Worm (Caenorhabditis elegans) whole organism, L3 larva: ENCODE measurements around the gene mel-32.

ENCODE experiments used
- ceh-82 ChIP-seq: fragments of 150-350 bp; optimal IDR thresholded peaks from 2 replicates; lab custom pipeline; 2014; ENCODE audit warnings: missing biosample characterization, missing genetic modification characterization
- nfya-1 ChIP-seq: sonication (generic microtip); optimal IDR thresholded peaks from 2 replicates; lab custom pipeline; 2017; ENCODE audit warnings: missing genetic modification characterization, mild to moderate bottlenecking, missing compliant biosample characterization, antibody characterized with exemption, moderate library complexity; ENCODE audit not compliant: insufficient read depth
- nhr-12 ChIP-seq: fragments of 150-350 bp; optimal IDR thresholded peaks from 2 replicates; lab custom pipeline; 2014; ENCODE audit warnings: missing biosample characterization, missing genetic modification characterization

- TF ChIP-seq ceh-82 (tag; lab: Kevin White, UChicago) (no peak), nfya-1 (no peak), nhr-12 (tag; lab: Kevin White, UChicago) (no peak)
Measured at ce11 chrIII:6395706-6396232, 47.0 kb downstream of the mel-32 start, which contains the start of gene oatr-1.
